Fruit fly (Drosophila melanogaster) whole organism, embryonic: ENCODE results near the gene Vha16-3.
A peak's percentile ranks its signal among the peaks of the same experiment; 100 is the strongest.

Experiments used
- Bgb ChIP-seq: fragments of 200-800 bp; sonication (Bioruptor generic); IDR thresholded peaks from 2 replicates; pipeline ENCODE4 v1.3.6; 2022; ENCODE audit warnings: missing biosample characterization, missing genetic modification characterization; ENCODE audit not compliant: partially characterized antibody
- C15 ChIP-seq: fragments of 200-800 bp; sonication (Bioruptor generic); IDR thresholded peaks from 3 replicates; pipeline ENCODE4 v1.3.6; 2022; ENCODE audit warnings: missing biosample characterization, missing genetic modification characterization
- CG1024 ChIP-seq: fragments of 200-800 bp; sonication (Bioruptor generic); IDR thresholded peaks from 2 replicates; pipeline ENCODE4 v1.3.6; 2022; ENCODE audit warnings: missing biosample characterization, missing genetic modification characterization
- CG10431 ChIP-seq: fragments of 200-800 bp; sonication (Bioruptor generic); optimal IDR thresholded peaks from 3 replicates; lab custom pipeline; 2018; ENCODE audit warnings: missing biosample characterization, mild to moderate bottlenecking, missing genetic modification characterization
- CG12071 ChIP-seq: fragments of 200-800 bp; sonication (Bioruptor generic); optimal IDR thresholded peaks from 3 replicates; lab custom pipeline; 2018; ENCODE audit warnings: missing biosample characterization, mild to moderate bottlenecking, missing genetic modification characterization
- CG14441 ChIP-seq: fragments of 200-800 bp; sonication (Bioruptor generic); IDR thresholded peaks from 2 replicates; pipeline ENCODE4 v1.3.6; 2022; ENCODE audit warnings: missing biosample characterization, missing genetic modification characterization
- CG15269 ChIP-seq: fragments of 200-800 bp; sonication (Bioruptor generic); optimal IDR thresholded peaks from 2 replicates; lab custom pipeline; 2018; ENCODE audit warnings: missing biosample characterization, mild to moderate bottlenecking, missing genetic modification characterization, moderate library complexity
- CG15514 ChIP-seq: fragments of 200-800 bp; sonication (Bioruptor generic); optimal IDR thresholded peaks from 3 replicates; lab custom pipeline; 2017; ENCODE audit warnings: missing biosample characterization, missing genetic modification characterization, mild to moderate bottlenecking, moderate library complexity, missing genetic modification reagents
- CG16815 ChIP-seq: fragments of 200-800 bp; sonication (Bioruptor generic); optimal IDR thresholded peaks from 3 replicates; lab custom pipeline; 2017; ENCODE audit warnings: missing biosample characterization, mild to moderate bottlenecking, missing genetic modification characterization
- CG17802 ChIP-seq: fragments of 200-800 bp; sonication (Bioruptor generic); optimal IDR thresholded peaks from 2 replicates; lab custom pipeline; 2018; ENCODE audit warnings: missing biosample characterization, mild to moderate bottlenecking, missing genetic modification characterization, moderate library complexity
- CG18011 ChIP-seq: fragments of 200-800 bp; sonication (Bioruptor generic); optimal IDR thresholded peaks from 2 replicates; lab custom pipeline; 2017; ENCODE audit warnings: missing biosample characterization, missing genetic modification characterization, mild to moderate bottlenecking, moderate library complexity, missing genotype
- CG1832 ChIP-seq: fragments of 200-800 bp; sonication (Bioruptor generic); optimal IDR thresholded peaks from 2 replicates; lab custom pipeline; 2017; ENCODE audit warnings: missing biosample characterization, mild to moderate bottlenecking, missing genetic modification characterization, inconsistent platforms
- CG31365 ChIP-seq: fragments of 200-800 bp; sonication (Bioruptor generic); optimal IDR thresholded peaks from 2 replicates; lab custom pipeline; 2018; ENCODE audit warnings: missing biosample characterization, mild to moderate bottlenecking, missing genetic modification characterization
- CG4328 ChIP-seq: fragments of 200-800 bp; sonication (Bioruptor generic); optimal IDR thresholded peaks from 3 replicates; lab custom pipeline; 2017; ENCODE audit warnings: missing biosample characterization, missing genetic modification reagents, missing genetic modification characterization
- CG4404 ChIP-seq: fragments of 200-800 bp; sonication (Bioruptor generic); IDR thresholded peaks from 2 replicates; pipeline ENCODE4 v1.3.6; 2022; ENCODE audit warnings: missing biosample characterization, missing genetic modification characterization
- CG7987 ChIP-seq: fragments of 200-800 bp; sonication (Bioruptor generic); optimal IDR thresholded peaks from 2 replicates; lab custom pipeline; 2018; ENCODE audit warnings: missing biosample characterization, mild to moderate bottlenecking, missing genetic modification characterization, moderate library complexity
- CG8290 ChIP-seq, 3 experiments: fragments of 200-800 bp; sonication (Bioruptor generic); optimal IDR thresholded peaks; 2 replicates each; lab custom pipeline; 2016 to 2019; ENCODE audit warnings: missing biosample characterization in 3 of 3, missing genetic modification characterization in 3 of 3, mild to moderate bottlenecking in 2 of 3, moderate library complexity in 1 of 3
- CG9609 ChIP-seq: fragments of 200-800 bp; sonication (Bioruptor generic); optimal IDR thresholded peaks from 3 replicates; lab custom pipeline; 2016; ENCODE audit warnings: missing biosample characterization, missing genetic modification characterization
- CG9876 ChIP-seq: fragments of 200-800 bp; sonication (Bioruptor generic); optimal IDR thresholded peaks from 2 replicates; lab custom pipeline; 2016; ENCODE audit warnings: missing biosample characterization, missing genetic modification characterization
- CkIIα-i1 ChIP-seq: fragments of 200-800 bp; sonication (Bioruptor generic); IDR thresholded peaks from 2 replicates; pipeline ENCODE4 v1.3.6; 2022; ENCODE audit warnings: missing biosample characterization, missing genetic modification characterization
- CoRest ChIP-seq: fragments of 200-800 bp; sonication (Bioruptor generic); optimal IDR thresholded peaks from 3 replicates; lab custom pipeline; 2018; ENCODE audit warnings: missing biosample characterization, mild to moderate bottlenecking, missing genetic modification characterization, moderate library complexity
- Doc3 ChIP-seq: fragments of 200-800 bp; sonication (Bioruptor generic); IDR thresholded peaks from 3 replicates; pipeline ENCODE4 v1.3.6; 2022; ENCODE audit warnings: missing biosample characterization, missing genetic modification characterization; ENCODE audit not compliant: partially characterized antibody
- HLH4C ChIP-seq: fragments of 200-800 bp; sonication (Bioruptor generic); IDR thresholded peaks from 3 replicates; pipeline ENCODE4 v1.3.6; 2022; ENCODE audit warnings: missing biosample characterization, missing genetic modification characterization; ENCODE audit not compliant: partially characterized antibody
- Rfx ChIP-seq: fragments of 200-800 bp; sonication (Bioruptor generic); IDR thresholded peaks from 2 replicates; pipeline ENCODE4 v1.3.6; 2022; ENCODE audit warnings: missing biosample characterization, missing genetic modification characterization
- Scr ChIP-seq: fragments of 200-800 bp; sonication (Bioruptor generic); IDR thresholded peaks from 2 replicates; pipeline ENCODE4 v1.3.6; 2022; ENCODE audit warnings: missing biosample characterization, missing genetic modification characterization; ENCODE audit not compliant: partially characterized antibody
- Ssrp ChIP-seq: fragments of 200-800 bp; sonication (Bioruptor generic); optimal IDR thresholded peaks from 2 replicates; lab custom pipeline; 2018; ENCODE audit warnings: missing biosample characterization, mild to moderate bottlenecking, missing genetic modification characterization, moderate library complexity
- crol ChIP-seq: fragments of 200-800 bp; sonication (Bioruptor generic); IDR thresholded peaks from 2 replicates; pipeline ENCODE4 v1.3.6; 2022; ENCODE audit warnings: missing biosample characterization, missing genetic modification characterization
- danr ChIP-seq: fragments of 200-800 bp; sonication (Bioruptor generic); IDR thresholded peaks from 2 replicates; pipeline ENCODE4 v1.3.6; 2022; ENCODE audit warnings: missing biosample characterization, missing genetic modification characterization
- dimm ChIP-seq: fragments of 200-800 bp; sonication (Bioruptor generic); IDR thresholded peaks from 2 replicates; pipeline ENCODE4 v1.3.6; 2022; ENCODE audit warnings: missing biosample characterization, missing genetic modification characterization
- ewg ChIP-seq: fragments of 200-800 bp; sonication (Bioruptor generic); optimal IDR thresholded peaks from 3 replicates; lab custom pipeline; 2017; ENCODE audit warnings: mild to moderate bottlenecking, missing biosample characterization, missing genetic modification reagents, missing genetic modification characterization
- eyg ChIP-seq: fragments of 200-800 bp; sonication (Bioruptor generic); optimal IDR thresholded peaks from 3 replicates; lab custom pipeline; 2016; ENCODE audit warnings: missing biosample characterization, missing genetic modification characterization
- fd64A ChIP-seq: fragments of 200-800 bp; sonication (Bioruptor generic); optimal IDR thresholded peaks from 3 replicates; lab custom pipeline; 2018; ENCODE audit warnings: missing biosample characterization, mild to moderate bottlenecking, missing genetic modification characterization
- gce ChIP-seq: fragments of 200-800 bp; sonication (Bioruptor generic); IDR thresholded peaks from 3 replicates; pipeline ENCODE4 v1.3.6; 2022; ENCODE audit warnings: missing biosample characterization, missing genetic modification characterization
- hbn ChIP-seq: fragments of 200-800 bp; sonication (Bioruptor generic); IDR thresholded peaks from 2 replicates; pipeline ENCODE4 v1.3.6; 2022; ENCODE audit warnings: missing biosample characterization, missing genetic modification characterization; ENCODE audit not compliant: partially characterized antibody
- ind ChIP-seq: fragments of 200-800 bp; sonication (Bioruptor generic); optimal IDR thresholded peaks from 3 replicates; lab custom pipeline; 2016; ENCODE audit warnings: missing biosample characterization, missing genetic modification characterization
- klu ChIP-seq: fragments of 200-800 bp; sonication (Bioruptor generic); IDR thresholded peaks from 2 replicates; pipeline ENCODE4 v1.3.6; 2022; ENCODE audit warnings: missing biosample characterization, missing genetic modification characterization
- kni ChIP-seq: fragments of 200-800 bp; sonication (Bioruptor generic); optimal IDR thresholded peaks from 3 replicates; lab custom pipeline; 2017; ENCODE audit warnings: mild to moderate bottlenecking, missing biosample characterization, missing genetic modification reagents, missing genetic modification characterization
- knrl ChIP-seq: fragments of 200-800 bp; sonication (Bioruptor generic); IDR thresholded peaks from 3 replicates; pipeline ENCODE4 v1.3.6; 2022; ENCODE audit warnings: missing biosample characterization, missing genetic modification characterization; ENCODE audit not compliant: partially characterized antibody
- lola ChIP-seq, 3 experiments: fragments of >200 bp in 2 of 3; fragments of 200-800 bp in 1 of 3; sonication (Bioruptor generic) in 1 of 3; optimal IDR thresholded peaks; 2 replicates each; lab custom pipeline; 2017 to 2019; ENCODE audit warnings: missing biosample characterization in 3 of 3, missing genetic modification characterization in 3 of 3, mild to moderate bottlenecking in 1 of 3, moderate library complexity in 1 of 3
- lov ChIP-seq, 2 experiments: fragments of 200-800 bp in 1 of 2; fragments of >200 bp in 1 of 2; sonication (Bioruptor generic) in 1 of 2; IDR thresholded peaks in 1 of 2; optimal IDR thresholded peaks in 1 of 2; 2 replicates in 1 of 2; 3 replicates in 1 of 2; pipeline versions ENCODE4 v1.3.6 to Lab custom; 2017 to 2022; ENCODE audit warnings: missing biosample characterization in 1 of 2, missing genetic modification characterization in 1 of 2
- ranshi ChIP-seq: fragments of 200-800 bp; sonication (Bioruptor generic); IDR thresholded peaks from 2 replicates; pipeline ENCODE4 v1.3.6; 2022; ENCODE audit warnings: missing biosample characterization, missing genetic modification characterization
- rib ChIP-seq: fragments of 200-800 bp; sonication (Bioruptor generic); IDR thresholded peaks from 2 replicates; pipeline ENCODE4 v1.3.6; 2022; ENCODE audit warnings: missing biosample characterization, missing genetic modification characterization
- scrt ChIP-seq: fragments of 200-800 bp; sonication (Bioruptor generic); optimal IDR thresholded peaks from 2 replicates; lab custom pipeline; 2018; ENCODE audit warnings: missing biosample characterization, mild to moderate bottlenecking, missing genetic modification characterization, moderate library complexity
- slp2 ChIP-seq: fragments of 200-800 bp; sonication (Bioruptor generic); optimal IDR thresholded peaks from 2 replicates; lab custom pipeline; 2016; ENCODE audit warnings: missing biosample characterization, missing genetic modification characterization
- unc-4 ChIP-seq: fragments of 200-800 bp; sonication (Bioruptor generic); IDR thresholded peaks from 2 replicates; pipeline ENCODE4 v1.3.6; 2022; ENCODE audit warnings: missing biosample characterization, missing genetic modification characterization; ENCODE audit not compliant: partially characterized antibody
- unpg ChIP-seq: fragments of 200-800 bp; sonication (Bioruptor generic); optimal IDR thresholded peaks from 3 replicates; lab custom pipeline; 2018; ENCODE audit warnings: missing biosample characterization, mild to moderate bottlenecking, missing genetic modification characterization, moderate library complexity
- zfh2 ChIP-seq: fragments of 200-800 bp; sonication (Bioruptor generic); optimal IDR thresholded peaks from 2 replicates; lab custom pipeline; 2016; ENCODE audit warnings: missing biosample characterization, missing genetic modification characterization

The Vha16-3 gene

dm6 chr3L:11431251-11431925 lies 41.7 kb upstream of the Vha16-3 start (continued):
- TF ChIP-seq Doc3 (GFP tag; lab: Robert Waterston, UW): no peak
- TF ChIP-seq gce (GFP tag; lab: Robert Waterston, UW): no peak
- no peak for TF ChIP-seq Bgb (GFP tag; lab: Robert Waterston, UW)
- no peak for TF ChIP-seq eyg
- no peak for TF ChIP-seq unc-4 (GFP tag; lab: Robert Waterston, UW)
- TF ChIP-seq ind (GFP tag; lab: Kevin White, UChicago): peak; percentile 76
- TF ChIP-seq Scr (GFP tag; lab: Robert Waterston, UW): no peak
- TF ChIP-seq CG14441 (GFP tag; lab: Robert Waterston, UW): peak; percentile 89
- TF ChIP-seq klu (GFP tag; lab: Robert Waterston, UW): peak; percentile 65; the same call in 1 of the 2 replicates
- TF ChIP-seq CG7987 (GFP tag; lab: Kevin White, UChicago): no peak
- peak; percentile 73 for TF ChIP-seq zfh2 (GFP tag; lab: Kevin White, UChicago)
- TF ChIP-seq CkIIα-i1 (GFP tag; lab: Robert Waterston, UW): no peak
- TF ChIP-seq ewg (GFP tag; lab: Kevin White, UChicago): peak; percentile 58
- peak; percentile 69 for TF ChIP-seq Ssrp (tag; lab: Kevin White, UChicago)
- peak; percentile 27 for TF ChIP-seq scrt (GFP tag; lab: Kevin White, UChicago)
- peak; percentile 68; the same call in 1 of the 2 replicates for TF ChIP-seq rib (GFP tag; lab: Robert Waterston, UW)
- peak; percentile 9 for TF ChIP-seq CG9876 (GFP tag; lab: Kevin White, UChicago)
- peak; percentile 64 for TF ChIP-seq CG16815 (GFP tag; lab: Kevin White, UChicago)
- no peak for TF ChIP-seq CG1832 (GFP tag; lab: Kevin White, UChicago)
- TF ChIP-seq lola (GFP tag; optimal IDR thresholded peaks at IDR 0.05; lab: Kevin White, UChicago): peak in 1 of 3 experiments; percentile 49
- TF ChIP-seq CG9609 (GFP tag; lab: Kevin White, UChicago): peak; percentile 68
- TF ChIP-seq unpg: peak; percentile 80
- peak; percentile 22 for TF ChIP-seq CG15514 (GFP tag; lab: Kevin White, UChicago)
- no peak for TF ChIP-seq knrl (GFP tag; lab: Robert Waterston, UW)
- 0 out of 3 replicates have a peak, but pooled peaks have one; percentile 21 for TF ChIP-seq C15 (GFP tag; lab: Robert Waterston, UW)
- TF ChIP-seq Rfx (GFP tag; lab: Robert Waterston, UW): peak; percentile 87
- TF ChIP-seq CG10431 (GFP tag; lab: Kevin White, UChicago): no peak
- TF ChIP-seq CoRest: peak; percentile 80
- peak; percentile 75 for TF ChIP-seq dimm (GFP tag; lab: Robert Waterston, UW)
- TF ChIP-seq CG4404: peak; percentile 68
- no peak for TF ChIP-seq lov (optimal IDR thresholded peaks at IDR 0.05; lab: Kevin White, UChicago)
- no peak for TF ChIP-seq lov (GFP tag; IDR thresholded peaks at IDR 0.05; lab: Robert Waterston, UW)
- TF ChIP-seq CG4328 (GFP tag; lab: Kevin White, UChicago): peak; percentile 18
- no peak for TF ChIP-seq fd64A (GFP tag; lab: Kevin White, UChicago)
- no peak for TF ChIP-seq CG1024 (GFP tag; lab: Robert Waterston, UW)
- no peak for TF ChIP-seq CG8290 (GFP tag; optimal IDR thresholded peaks at IDR 0.05; lab: Kevin White, UChicago)
- peak in 1 of 2 experiments; percentile 85 for TF ChIP-seq CG8290 (tag; optimal IDR thresholded peaks at IDR 0.05; lab: Kevin White, UChicago)
- no peak for TF ChIP-seq hbn
- peak; percentile 67 for TF ChIP-seq crol (GFP tag; lab: Robert Waterston, UW)
- TF ChIP-seq slp2 (GFP tag; lab: Kevin White, UChicago): no peak
- TF ChIP-seq HLH4C: no peak
- TF ChIP-seq CG15269 (tag; lab: Kevin White, UChicago): peak; percentile 89
- no peak for TF ChIP-seq kni (GFP tag; lab: Kevin White, UChicago)
- peak; percentile 45 for TF ChIP-seq CG12071 (GFP tag; lab: Kevin White, UChicago)
- TF ChIP-seq CG31365 (tag; lab: Kevin White, UChicago): no peak
- TF ChIP-seq ranshi (GFP tag; lab: Robert Waterston, UW): peak; percentile 64; the same call in 1 of the 2 replicates
- TF ChIP-seq CG18011 (GFP tag; lab: Kevin White, UChicago): peak; percentile 26
- peak; percentile 69 for TF ChIP-seq danr (GFP tag; lab: Robert Waterston, UW)
- peak; percentile 27 for TF ChIP-seq CG17802 (tag; lab: Kevin White, UChicago)
